Fruit fly (Drosophila melanogaster) Kc167 (cell line): ENCODE measurements around the gene CG2021.

Experiments used
- Sin3A ChIP-seq: fragments of >200 bp; optimal IDR thresholded peaks from 2 replicates; lab custom pipeline; 2018; ENCODE audit warnings: missing external identifiers
- ttk ChIP-seq: sonication (Bioruptor generic); optimal IDR thresholded peaks from 2 replicates; lab custom pipeline; 2017; ENCODE audit warnings: missing external identifiers

DNA sequence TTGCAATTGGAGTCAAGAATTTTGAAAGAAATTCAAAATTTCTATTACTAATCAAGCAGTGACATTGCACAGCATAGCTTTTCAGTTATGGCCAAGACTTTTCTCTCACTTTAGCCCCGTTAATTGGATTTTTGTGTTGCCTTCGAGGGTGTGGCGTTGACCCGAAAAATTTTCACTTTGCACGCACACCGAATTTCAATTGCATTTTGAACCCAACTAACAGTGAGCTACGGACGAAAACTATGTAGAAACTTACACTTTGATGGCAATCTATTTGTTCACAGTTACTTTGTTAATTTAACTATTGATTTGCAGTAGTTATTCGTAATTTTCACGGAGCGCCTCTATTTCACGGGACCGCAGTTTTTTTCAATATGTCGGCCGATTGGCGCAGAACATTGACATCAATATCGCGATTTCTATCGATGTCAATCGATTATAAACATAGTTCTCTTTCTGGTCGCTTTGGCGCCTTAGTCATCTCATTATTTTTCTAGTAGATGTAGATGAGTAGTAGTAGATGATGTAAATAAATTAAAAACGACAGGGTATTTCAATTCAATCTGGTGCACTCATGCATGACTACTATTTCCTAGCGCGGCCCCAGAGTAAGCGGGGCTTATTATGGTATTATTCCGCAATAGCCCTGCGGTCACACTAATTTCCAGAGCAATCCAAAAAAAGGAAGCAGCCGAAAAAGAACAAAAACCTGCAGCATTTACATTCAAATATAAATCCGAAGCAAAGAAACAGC, 17.9 kb upstream of the CG2021 start, which contains the start of the genes alpha-Spec, dlt and Cdc37:
- TF ChIP-seq ttk (lab: Kevin White, UChicago) (no peak), Sin3A (lab: Kevin White, UChicago) (no peak)
